Fruit fly (Drosophila melanogaster): Measurements from ENCODE around the gene Cpr62Bb.

The Cpr62Bb gene

dm6 chr3L:1856467-1857350 is 21.7 kb upstream of the Cpr62Bb start, which contains the start of gene CG12024 (continued):
- peak; percentile 80 for TF ChIP-seq hkb (optimal IDR thresholded peaks at IDR 0.05)
- peak; percentile 47; the same call in 1 of the 2 replicates for TF ChIP-seq hkb (GFP tag; IDR thresholded peaks at IDR 0.05)
- peak; percentile 51 for TF ChIP-seq fd96Cb (tag; optimal IDR thresholded peaks at IDR 0.05)
- TF ChIP-seq Fer3 (tag; optimal IDR thresholded peaks at IDR 0.05), result peak; percentile 71
- TF ChIP-seq CG3163 (GFP tag; optimal IDR thresholded peaks at IDR 0.05), result peak; percentile 62
- TF ChIP-seq HLHmδ (GFP tag; optimal IDR thresholded peaks at IDR 0.05), result no peak
- TF ChIP-seq CG14710 (tag; optimal IDR thresholded peaks at IDR 0.05), result peak; percentile 89
- peak; percentile 33 for TF ChIP-seq CTCF (GFP tag; optimal IDR thresholded peaks at IDR 0.05)
- peak; percentile 74 for TF ChIP-seq jumu (GFP tag; optimal IDR thresholded peaks at IDR 0.05)
- no peak for TF ChIP-seq ash1 (GFP tag; optimal IDR thresholded peaks at IDR 0.05)
- TF ChIP-seq MTF-1 (GFP tag; optimal IDR thresholded peaks at IDR 0.05; ENCODE audit: borderline replicate concordance), result no peak
- TF ChIP-seq CG12104 (GFP tag; optimal IDR thresholded peaks at IDR 0.05), result peak; percentile 53
- TF ChIP-seq Ada2b (GFP tag; IDR thresholded peaks at IDR 0.05), result peak; percentile 55
- TF ChIP-seq CoRest (tag; optimal IDR thresholded peaks at IDR 0.05), result peak; percentile 91
- peak; percentile 27; the same call in 1 of the 2 replicates for TF ChIP-seq CG17612 (GFP tag; IDR thresholded peaks at IDR 0.05)
- no peak for TF ChIP-seq gt (GFP tag; IDR thresholded peaks at IDR 0.05)
- TF ChIP-seq CG3407 (GFP tag; optimal IDR thresholded peaks at IDR 0.05), result no peak
- TF ChIP-seq odd (GFP tag; optimal IDR thresholded peaks at IDR 0.05), result no peak
- TF ChIP-seq zen2 (GFP tag; IDR thresholded peaks at IDR 0.05; ENCODE audit: partially characterized antibody), result no peak
- TF ChIP-seq Jarid2 (GFP tag; optimal IDR thresholded peaks at IDR 0.05), result peak; percentile 33
- TF ChIP-seq salm (tag; optimal IDR thresholded peaks at IDR 0.05), result peak; percentile 3
- TF ChIP-seq CG3847 (GFP tag; IDR thresholded peaks at IDR 0.05), result peak; percentile 90
- TF ChIP-seq CG10321 (GFP tag; IDR thresholded peaks at IDR 0.05), result no peak
- no peak for TF ChIP-seq seq (GFP tag; IDR thresholded peaks at IDR 0.05)
- TF ChIP-seq dpn (GFP tag; optimal IDR thresholded peaks at IDR 0.05), result peak; percentile 77 to 78
- TF ChIP-seq insv (GFP tag; optimal IDR thresholded peaks at IDR 0.05), result peak in 1 of 2 experiments; percentile 62
- TF ChIP-seq CG33557 (GFP tag; optimal IDR thresholded peaks at IDR 0.05), result peak; percentile 66
- TF ChIP-seq NFAT (GFP tag; IDR thresholded peaks at IDR 0.05), result peak; percentile 65; the same call in 1 of the 2 replicates
- TF ChIP-seq ind (GFP tag; optimal IDR thresholded peaks at IDR 0.05), result peak; percentile 84
- TF ChIP-seq scrt (GFP tag; optimal IDR thresholded peaks at IDR 0.05), result no peak
- TF ChIP-seq CG32767 (GFP tag; IDR thresholded peaks at IDR 0.05), result no peak; the same call in 1 of the 2 replicates
- peak; percentile 56; the same call in 2 of the 4 replicates for TF ChIP-seq Gug (GFP tag; IDR thresholded peaks at IDR 0.05)
- TF ChIP-seq dan (GFP tag; IDR thresholded peaks at IDR 0.05), result no peak
- TF ChIP-seq HLH3B (GFP tag; IDR thresholded peaks at IDR 0.05), result no peak; the same call in 1 of the 2 replicates
- TF ChIP-seq CG4282 (GFP tag; optimal IDR thresholded peaks at IDR 0.05), result peak; percentile 67
- peak; percentile 26 for TF ChIP-seq CG3838 (GFP tag; optimal IDR thresholded peaks at IDR 0.05)
- TF ChIP-seq Sry-β (GFP tag; optimal IDR thresholded peaks at IDR 0.05), result peak; percentile 8
- TF ChIP-seq eyg (GFP tag; optimal IDR thresholded peaks at IDR 0.05), result no peak
- no peak for TF ChIP-seq Stat92E (GFP tag; optimal IDR thresholded peaks at IDR 0.05)
- TF ChIP-seq otp (GFP tag; IDR thresholded peaks at IDR 0.05), result no peak
- TF ChIP-seq pho (GFP tag; optimal IDR thresholded peaks at IDR 0.05), result peak; percentile 84
- no peak for TF ChIP-seq kah (GFP tag; optimal IDR thresholded peaks at IDR 0.05)
- peak; percentile 75 for TF ChIP-seq lab (GFP tag; optimal IDR thresholded peaks at IDR 0.05)
- peak; percentile 64 for TF ChIP-seq tio (GFP tag; optimal IDR thresholded peaks at IDR 0.05)
- TF ChIP-seq luna (GFP tag; optimal IDR thresholded peaks at IDR 0.05), result peak; percentile 34
- no peak for TF ChIP-seq dati (GFP tag; IDR thresholded peaks at IDR 0.05)
- TF ChIP-seq CHES-1-like (GFP tag; optimal IDR thresholded peaks at IDR 0.05), result peak; percentile 80
- TF ChIP-seq Med (GFP tag), result peak; percentile 93
- no peak for TF ChIP-seq CG34376 (GFP tag; optimal IDR thresholded peaks at IDR 0.05)
